Worm (Caenorhabditis elegans) whole organism, L4 larva: Measurements from ENCODE around the gene alh-2.

Source experiments
- D1046.2 ChIP-seq: fragments of 200-800 bp; sonication (Bioruptor generic); IDR thresholded peaks from 2 replicates; pipeline ENCODE4 v1.3.6; 2022; ENCODE audit warnings: missing genetic modification characterization, missing compliant biosample characterization
- F37D6.2 ChIP-seq: sonication (generic microtip); optimal IDR thresholded peaks from 2 replicates; lab custom pipeline; 2016; ENCODE audit warnings: mild to moderate bottlenecking, missing genetic modification characterization, missing compliant biosample characterization
- R02D3.7 ChIP-seq: fragments of 150-350 bp; sonication (generic microtip); optimal IDR thresholded peaks from 3 replicates; lab custom pipeline; 2014; ENCODE audit warnings: missing biosample characterization, missing genetic modification characterization
- T26A8.4 ChIP-seq: fragments of 200-800 bp; sonication (Bioruptor generic); IDR thresholded peaks from 2 replicates; pipeline ENCODE4 v1.3.6; 2022; ENCODE audit warnings: missing genetic modification characterization, missing compliant biosample characterization
- Y105C5A.15 ChIP-seq: fragments of 200-800 bp; sonication (Bioruptor generic); IDR thresholded peaks from 2 replicates; pipeline ENCODE4 v1.3.6; 2022; ENCODE audit warnings: missing genetic modification characterization, missing compliant biosample characterization
- Y48G9A.11 ChIP-seq: fragments of 200-800 bp; sonication (Bioruptor generic); IDR thresholded peaks from 2 replicates; pipeline ENCODE4 v1.3.6; 2022; ENCODE audit warnings: missing genetic modification reagents, missing genetic modification characterization, missing compliant biosample characterization
- Y5F2A.4 ChIP-seq: fragments of 200-800 bp; sonication (Bioruptor generic); optimal IDR thresholded peaks from 2 replicates; lab custom pipeline; 2018; ENCODE audit warnings: mild to moderate bottlenecking, missing genetic modification characterization, missing compliant biosample characterization
- ZK337.2 ChIP-seq: fragments of 200-800 bp; sonication (Bioruptor generic); IDR thresholded peaks from 2 replicates; pipeline ENCODE4 v1.3.6; 2022; ENCODE audit warnings: missing genetic modification reagents, missing genetic modification characterization, missing compliant biosample characterization
- aha-1 ChIP-seq: fragments of 150-350 bp; peaks from one replicate; lab custom pipeline; 2014; ENCODE audit warnings: missing biosample characterization, missing genetic modification characterization
- aly-2 ChIP-seq: sonication (generic microtip); optimal IDR thresholded peaks from 2 replicates; lab custom pipeline; 2018; ENCODE audit warnings: missing biosample characterization, missing genetic modification characterization
- ceh-32 ChIP-seq: sonication (generic microtip); optimal IDR thresholded peaks from 2 replicates; lab custom pipeline; 2016; ENCODE audit warnings: mild to moderate bottlenecking, missing genetic modification characterization, missing compliant biosample characterization; ENCODE audit not compliant: poor library complexity
- ceh-44 ChIP-seq: fragments of 200-800 bp; sonication (Bioruptor generic); IDR thresholded peaks from 2 replicates; pipeline ENCODE4 v1.3.6; 2022; ENCODE audit warnings: missing genetic modification reagents, missing genetic modification characterization, missing compliant biosample characterization
- ceh-62 ChIP-seq: sonication (generic microtip); optimal IDR thresholded peaks from 2 replicates; lab custom pipeline; 2017; ENCODE audit warnings: missing biosample characterization, missing genetic modification characterization
- ceh-82 ChIP-seq: sonication (generic microtip); optimal IDR thresholded peaks from 2 replicates; lab custom pipeline; 2017; ENCODE audit warnings: missing biosample characterization, missing genetic modification characterization
- daf-12 ChIP-seq: fragments of 150-350 bp; optimal IDR thresholded peaks from 2 replicates; lab custom pipeline; 2014; ENCODE audit warnings: missing biosample characterization, missing genetic modification reagents, missing genetic modification characterization
- dmd-9 ChIP-seq: fragments of 200-800 bp; sonication (Bioruptor generic); IDR thresholded peaks from 2 replicates; pipeline ENCODE4 v1.3.6; 2022; ENCODE audit warnings: missing genetic modification reagents, missing genetic modification characterization, missing compliant biosample characterization
- egl-27 ChIP-seq: sonication (generic microtip); optimal IDR thresholded peaks from 3 replicates; lab custom pipeline; 2017; ENCODE audit warnings: missing biosample characterization, missing genetic modification reagents, missing genetic modification characterization
- egl-43 ChIP-seq: fragments of 200-800 bp; sonication (Bioruptor generic); IDR thresholded peaks from 2 replicates; pipeline ENCODE4 v1.3.6; 2022; ENCODE audit warnings: missing genetic modification reagents, missing genetic modification characterization, missing compliant biosample characterization
- gei-8 ChIP-seq: fragments of 200-800 bp; sonication (Bioruptor generic); optimal IDR thresholded peaks from 2 replicates; lab custom pipeline; 2018; ENCODE audit warnings: mild to moderate bottlenecking, missing genetic modification characterization, missing compliant biosample characterization
- hlh-30 ChIP-seq: sonication (generic microtip); optimal IDR thresholded peaks from 2 replicates; lab custom pipeline; 2017; ENCODE audit warnings: antibody characterized with exemption, mild to moderate bottlenecking, missing genetic modification characterization, missing compliant biosample characterization; ENCODE audit not compliant: insufficient read depth
- lin-13 ChIP-seq: fragments of 150-350 bp; optimal IDR thresholded peaks from 2 replicates; lab custom pipeline; 2014; ENCODE audit warnings: missing biosample characterization, missing genetic modification reagents, missing genetic modification characterization
- lin-38 ChIP-seq: fragments of 200-800 bp; sonication (Bioruptor generic); IDR thresholded peaks from 2 replicates; pipeline ENCODE4 v1.3.6; 2022; ENCODE audit warnings: missing genetic modification reagents, missing genetic modification characterization, missing compliant biosample characterization
- lir-3 ChIP-seq: sonication (generic microtip); optimal IDR thresholded peaks from 2 replicates; lab custom pipeline; 2016; ENCODE audit warnings: mild to moderate bottlenecking, missing genetic modification characterization, missing compliant biosample characterization
- lsy-2 ChIP-seq, 2 experiments: fragments of 150-350 bp in 1 of 2; sonication (generic microtip) in 1 of 2; optimal IDR thresholded peaks; 2 replicates each; lab custom pipeline; 2014 to 2017; ENCODE audit warnings: missing biosample characterization in 2 of 2, missing genetic modification characterization in 2 of 2
- madf-9 ChIP-seq: fragments of 200-800 bp; sonication (Bioruptor generic); conservative IDR thresholded peaks from 2 replicates; pipeline ENCODE4 v1.3.6; 2022; ENCODE audit warnings: missing genetic modification reagents, missing genetic modification characterization, missing compliant biosample characterization
- mes-2 ChIP-seq: sonication (generic microtip); optimal IDR thresholded peaks from 2 replicates; lab custom pipeline; 2016; ENCODE audit warnings: missing genotype, mild to moderate bottlenecking, missing genetic modification characterization, missing compliant biosample characterization; ENCODE audit not compliant: poor library complexity, severe bottlenecking
- mxl-2 ChIP-seq: fragments of 200-800 bp; sonication (Bioruptor generic); conservative IDR thresholded peaks from 2 replicates; pipeline ENCODE4 v1.3.6; 2022; ENCODE audit warnings: missing genetic modification reagents, missing genetic modification characterization, missing compliant biosample characterization
- nhr-102 ChIP-seq: sonication (generic microtip); optimal IDR thresholded peaks from 2 replicates; lab custom pipeline; 2016; ENCODE audit warnings: mild to moderate bottlenecking, missing genetic modification characterization, moderate library complexity, missing compliant biosample characterization
- nhr-6 ChIP-seq: fragments of 150-350 bp; optimal IDR thresholded peaks from 2 replicates; lab custom pipeline; 2014; ENCODE audit warnings: missing biosample characterization, missing genetic modification characterization
- saeg-2 ChIP-seq: fragments of 200-800 bp; sonication (Bioruptor generic); IDR thresholded peaks from 2 replicates; pipeline ENCODE4 v1.3.6; 2022; ENCODE audit warnings: missing genetic modification reagents, missing genetic modification characterization, missing compliant biosample characterization
- skn-1 ChIP-seq: fragments of 150-350 bp; optimal IDR thresholded peaks from 2 replicates; lab custom pipeline; 2014; ENCODE audit warnings: missing biosample characterization, missing genetic modification characterization
- snpc-1.2 ChIP-seq: fragments of 200-800 bp; sonication (Bioruptor generic); IDR thresholded peaks from 2 replicates; pipeline ENCODE4 v1.3.6; 2022; ENCODE audit warnings: missing genetic modification reagents, missing genetic modification characterization, missing compliant biosample characterization
- snpc-4 ChIP-seq: fragments of 150-350 bp; optimal IDR thresholded peaks from 2 replicates; lab custom pipeline; 2014; ENCODE audit warnings: missing biosample characterization, missing genetic modification characterization
- unc-62 ChIP-seq, 3 experiments: fragments of 150-350 bp in 1 of 3; sonication (generic microtip); optimal IDR thresholded peaks in 2 of 3; peaks in 1 of 3; 1 replicate in 1 of 3; 2 replicates in 2 of 3; lab custom pipeline; 2014 to 2017; ENCODE audit warnings: missing biosample characterization in 3 of 3, missing genetic modification characterization in 3 of 3, missing genetic modification reagents in 3 of 3, missing genotype in 1 of 3
- vab-7 ChIP-seq: fragments of 200-800 bp; sonication (Bioruptor generic); IDR thresholded peaks from 2 replicates; pipeline ENCODE4 v1.3.6; 2022; ENCODE audit warnings: missing genetic modification reagents, missing genetic modification characterization, missing compliant biosample characterization

The alh-2 gene

ce11 chrV:1668216-1668615 lies 24.2 kb downstream of the alh-2 start, which contains the start of gene irld-42:
Gene irld-42 (plus strand): TSS chrV:1668516.
- TF ChIP-seq mxl-2 (GFP tag; lab: Robert Waterston, UW), result no peak

ce11 chrV:1678228-1678627 lies 34.3 kb downstream of the alh-2 start, which contains the start of gene srw-98:
Gene srw-98 (minus strand): TSS chrV:1678328.
- no peak for TF ChIP-seq D1046.2 (GFP tag; lab: Robert Waterston, UW)
- TF ChIP-seq madf-9 (GFP tag; lab: Robert Waterston, UW), result no peak
- TF ChIP-seq lsy-2 (tag; optimal IDR thresholded peaks at IDR 0.05; lab: Kevin White, UChicago), result no peak
- TF ChIP-seq unc-62 (GFP tag; optimal IDR thresholded peaks at IDR 0.05 in 1 of 2; lab: Kevin White, UChicago), result no peak
- TF ChIP-seq unc-62 (tag; optimal IDR thresholded peaks at IDR 0.05; lab: Kevin White, UChicago), result no peak
- TF ChIP-seq lin-38 (GFP tag; lab: Robert Waterston, UW), result no peak
- no peak for TF ChIP-seq dmd-9 (GFP tag; lab: Robert Waterston, UW)
- no peak for TF ChIP-seq hlh-30
- TF ChIP-seq F37D6.2 (tag; lab: Kevin White, UChicago), result no peak
- TF ChIP-seq nhr-6 (tag; lab: Kevin White, UChicago), result no peak
- no peak for TF ChIP-seq ceh-82 (tag; lab: Kevin White, UChicago)
- TF ChIP-seq ceh-32 (tag; lab: Kevin White, UChicago), result no peak
- no peak for TF ChIP-seq ceh-62 (tag; lab: Kevin White, UChicago)
- no peak for TF ChIP-seq egl-27 (tag; lab: Kevin White, UChicago)
- no peak for TF ChIP-seq ceh-44 (GFP tag; lab: Robert Waterston, UW)
- TF ChIP-seq egl-43 (GFP tag; lab: Robert Waterston, UW), result no peak
- no peak for TF ChIP-seq T26A8.4 (GFP tag; lab: Robert Waterston, UW)
- TF ChIP-seq aha-1, result no peak
- no peak for TF ChIP-seq nhr-102 (tag; lab: Kevin White, UChicago)
- no peak for TF ChIP-seq R02D3.7 (tag; lab: Kevin White, UChicago)
- no peak for TF ChIP-seq gei-8 (GFP tag; lab: Kevin White, UChicago)

DNA sequence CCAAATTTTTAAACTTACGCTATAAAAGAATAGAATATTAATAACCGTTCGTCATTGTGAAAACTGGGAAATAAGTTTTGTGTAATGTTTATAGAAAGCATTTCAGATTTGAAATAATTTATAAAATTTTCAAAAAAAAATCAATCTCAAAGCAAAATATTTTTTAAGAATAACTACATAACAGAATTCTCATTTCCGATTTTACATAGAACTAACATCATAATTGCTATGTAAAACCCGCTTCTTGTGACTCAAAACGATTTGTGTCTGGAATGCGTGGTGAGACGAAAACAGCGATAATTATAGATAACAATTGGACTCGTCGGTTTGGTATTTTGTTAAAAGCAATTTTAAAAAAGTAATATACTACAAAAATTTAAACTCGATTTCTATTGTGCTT lies 36.8 kb downstream of the alh-2 start, which contains the start of gene srw-91:
Gene srw-91, minus strand, starts transcription at position 101 of the 400 bp plus-strand sequence.
- TF ChIP-seq egl-43 (GFP tag; lab: Robert Waterston, UW) (no peak), lsy-2 (tag; optimal IDR thresholded peaks at IDR 0.05; lab: Kevin White, UChicago) (no peak), snpc-4 (tag; lab: Kevin White, UChicago) (no peak), saeg-2 (GFP tag; lab: Robert Waterston, UW) (no peak), aly-2 (tag; lab: Kevin White, UChicago) (no peak)
- TF ChIP-seq, all 104 proteins: peak for 0

DNA sequence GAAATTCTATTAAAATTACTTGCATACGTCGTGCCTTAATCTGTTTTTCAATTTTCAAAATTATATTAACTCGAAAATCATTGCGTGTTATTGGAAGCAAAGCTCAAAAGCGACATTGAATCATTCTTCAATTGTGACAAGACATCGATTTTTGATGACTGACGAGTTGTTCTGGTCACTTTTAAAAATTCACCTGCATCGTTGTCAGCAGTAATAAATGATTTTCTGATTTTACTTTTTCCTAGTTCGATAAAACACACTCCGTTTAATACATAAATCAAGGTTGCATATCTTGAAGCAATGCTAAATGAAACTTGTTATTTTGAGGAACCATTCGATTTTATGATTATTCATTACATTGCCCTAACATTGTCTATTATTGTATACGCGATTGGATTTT lies 38.3 kb downstream of the alh-2 start, which contains the start of gene srh-3:
Gene srh-3, plus strand, starts transcription at position 301 of the 400 bp plus-strand sequence.
- TF ChIP-seq Y105C5A.15 (GFP tag; lab: Robert Waterston, UW), result no peak
- TF ChIP-seq skn-1, result no peak
- TF ChIP-seq ZK337.2 (GFP tag; lab: Robert Waterston, UW), result no peak
- TF ChIP-seq Y5F2A.4 (GFP tag; lab: Kevin White, UChicago), result no peak
- TF ChIP-seq Y48G9A.11 (GFP tag; lab: Robert Waterston, UW), result no peak
- no peak for TF ChIP-seq daf-12 (tag; lab: Kevin White, UChicago)
- no peak for TF ChIP-seq lsy-2 (tag; optimal IDR thresholded peaks at IDR 0.05; lab: Kevin White, UChicago)
- TF ChIP-seq lin-13 (GFP tag; lab: Kevin White, UChicago), result no peak
- TF ChIP-seq snpc-1.2 (GFP tag; lab: Robert Waterston, UW), result no peak
- TF ChIP-seq vab-7 (GFP tag; lab: Robert Waterston, UW), result no peak
- no peak for TF ChIP-seq mes-2 (tag; lab: Kevin White, UChicago)
- no peak for TF ChIP-seq lir-3 (tag; lab: Kevin White, UChicago)
- TF ChIP-seq, all 104 proteins: peak for 0
